Fruit fly (Drosophila melanogaster) whole organism, embryonic: ENCODE results near the gene ham.

Experiments used
- CG10321 ChIP-seq: fragments of 200-800 bp; sonication (Bioruptor generic); IDR thresholded peaks from 2 replicates; pipeline ENCODE4 v1.3.6; 2022; ENCODE audit warnings: missing biosample characterization, missing genetic modification characterization
- CG13296 ChIP-seq: fragments of 200-800 bp; sonication (Bioruptor generic); optimal IDR thresholded peaks from 3 replicates; lab custom pipeline; 2018; ENCODE audit warnings: missing biosample characterization, mild to moderate bottlenecking, missing genetic modification characterization
- CG8281 ChIP-seq: fragments of 200-800 bp; sonication (Bioruptor generic); optimal IDR thresholded peaks from 2 replicates; lab custom pipeline; 2018; ENCODE audit warnings: missing biosample characterization, mild to moderate bottlenecking, missing genetic modification characterization, moderate library complexity
- CG8924 ChIP-seq: fragments of 200-800 bp; optimal IDR thresholded peaks from 3 replicates; lab custom pipeline; 2019; ENCODE audit warnings: missing biosample characterization, mild to moderate bottlenecking, missing genetic modification characterization, moderate library complexity
- Fer1 ChIP-seq: fragments of 200-800 bp; sonication (Bioruptor generic); optimal IDR thresholded peaks from 2 replicates; lab custom pipeline; 2017; ENCODE audit warnings: missing biosample characterization, mild to moderate bottlenecking, missing genetic modification characterization
- HHEX ChIP-seq: fragments of 200-800 bp; sonication (Bioruptor generic); optimal IDR thresholded peaks from 3 replicates; lab custom pipeline; 2017; ENCODE audit warnings: missing biosample characterization, mild to moderate bottlenecking, missing genetic modification characterization, missing genetic modification reagents
- Hey ChIP-seq: fragments of 200-800 bp; sonication (Bioruptor generic); optimal IDR thresholded peaks from 3 replicates; lab custom pipeline; 2018; ENCODE audit warnings: missing biosample characterization, mild to moderate bottlenecking, missing genetic modification characterization
- NC2α ChIP-seq: fragments of 200-800 bp; sonication (Bioruptor generic); optimal IDR thresholded peaks from 2 replicates; lab custom pipeline; 2016; ENCODE audit warnings: missing biosample characterization, missing genetic modification characterization
- crol ChIP-seq: fragments of 200-800 bp; sonication (Bioruptor generic); IDR thresholded peaks from 2 replicates; pipeline ENCODE4 v1.3.6; 2022; ENCODE audit warnings: missing biosample characterization, missing genetic modification characterization
- pb ChIP-seq: fragments of 200-800 bp; sonication (Bioruptor generic); optimal IDR thresholded peaks from 3 replicates; lab custom pipeline; 2016; ENCODE audit warnings: missing biosample characterization, missing genetic modification characterization
- prd ChIP-seq, 3 experiments: fragments of >200 bp in 2 of 3; fragments of 200-800 bp in 1 of 3; sonication (Bioruptor generic) in 1 of 3; optimal IDR thresholded peaks in 2 of 3; IDR thresholded peaks in 1 of 3; 2 replicates in 2 of 3; 3 replicates in 1 of 3; pipeline versions ENCODE4 v1.3.6 to Lab custom; 2017 to 2022; ENCODE audit warnings: missing biosample characterization in 1 of 3, missing genetic modification characterization in 1 of 3
- zf30C ChIP-seq: fragments of 200-800 bp; sonication (Bioruptor generic); optimal IDR thresholded peaks from 3 replicates; lab custom pipeline; 2018; ENCODE audit warnings: missing biosample characterization, mild to moderate bottlenecking, missing genetic modification characterization

DNA sequence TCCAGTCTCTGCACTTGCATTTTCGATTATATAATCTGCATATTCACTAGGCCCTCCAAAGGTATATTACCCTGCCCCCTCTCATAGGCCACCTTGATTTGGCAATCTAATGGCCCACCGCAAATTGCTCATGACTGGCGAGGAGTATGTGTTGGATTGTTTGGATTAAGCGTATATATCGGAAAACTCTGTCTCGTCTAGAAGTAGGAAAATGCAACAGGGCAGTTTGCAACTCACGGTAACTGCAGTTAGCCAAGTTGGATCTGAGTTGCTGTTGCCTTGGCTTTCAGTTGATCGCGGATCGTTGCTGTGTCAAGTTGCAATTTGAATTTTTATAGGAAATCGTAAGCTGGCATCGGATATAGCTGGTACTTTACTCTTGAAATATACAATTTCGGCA, 26.3 kb upstream of the ham start, which contains the start of gene Ugt36F1:
- no peak for TF ChIP-seq Fer1 (GFP tag; lab: Kevin White, UChicago)
- TF ChIP-seq zf30C (GFP tag; lab: Kevin White, UChicago) = no peak
- no peak for TF ChIP-seq HHEX (GFP tag; lab: Kevin White, UChicago)
- TF ChIP-seq crol (GFP tag; lab: Robert Waterston, UW) = no peak
- TF ChIP-seq Hey (tag; lab: Kevin White, UChicago) = no peak
- no peak for TF ChIP-seq pb (GFP tag; lab: Kevin White, UChicago)
- TF ChIP-seq CG8924 (tag; lab: Kevin White, UChicago) = no peak
- TF ChIP-seq CG8281 = no peak
- no peak for TF ChIP-seq CG13296
- TF ChIP-seq prd (optimal IDR thresholded peaks at IDR 0.05; lab: Kevin White, UChicago) = no peak
- no peak for TF ChIP-seq prd (GFP tag; IDR thresholded peaks at IDR 0.05; lab: Robert Waterston, UW)
- no peak for TF ChIP-seq NC2α (GFP tag; lab: Kevin White, UChicago)
- no peak for TF ChIP-seq CG10321
